Worm (Caenorhabditis elegans): ENCODE data around the gene T12A7.2.

Gene T12A7.2

DNA sequence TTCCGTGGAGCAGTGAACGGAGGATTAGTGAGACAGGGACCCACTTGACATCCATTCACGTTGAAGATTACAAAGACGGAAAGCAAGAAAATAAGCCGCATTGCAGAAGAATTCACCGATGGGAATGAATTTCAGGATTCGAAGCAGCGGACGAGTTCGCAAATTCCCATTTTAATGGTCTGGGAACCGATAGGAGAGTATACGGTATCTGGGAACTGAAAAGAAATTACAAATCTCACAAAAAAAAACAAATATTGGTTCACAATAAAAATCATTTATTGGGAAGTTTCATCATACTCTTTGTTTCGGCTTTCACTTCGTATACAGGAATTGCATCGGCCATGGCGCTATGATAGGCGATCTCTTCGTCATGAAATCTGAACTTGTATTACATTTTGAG lies 5.9 kb downstream of the T12A7.2 start, which contains the start of gene T12A7.10:
TSS of gene T12A7.10 (minus strand) at position 101 of the 400 bp plus-strand sequence.
- no peak for TF ChIP-seq gmeb-2 (tag; optimal IDR thresholded peaks at IDR 0.05)
- TF ChIP-seq K02D7.2 (tag; optimal IDR thresholded peaks at IDR 0.05), result no peak
- no peak for TF ChIP-seq fax-1 (tag; optimal IDR thresholded peaks at IDR 0.05)
- no peak for TF ChIP-seq elt-4 (tag; optimal IDR thresholded peaks at IDR 0.05)
- TF ChIP-seq ceh-19 (GFP tag; optimal IDR thresholded peaks at IDR 0.05), result no peak
- no peak for TF ChIP-seq unc-86 (tag; optimal IDR thresholded peaks at IDR 0.05)
- TF ChIP-seq mec-3 (tag; optimal IDR thresholded peaks at IDR 0.05; ENCODE audit: borderline replicate concordance), result no peak
- TF ChIP-seq unc-3 (GFP tag; conservative IDR thresholded peaks at IDR 0.05), result no peak
- no peak for TF ChIP-seq unc-3 (tag; optimal IDR thresholded peaks at IDR 0.05)
- TF ChIP-seq pat-9 (tag; optimal IDR thresholded peaks at IDR 0.05), result no peak

DNA sequence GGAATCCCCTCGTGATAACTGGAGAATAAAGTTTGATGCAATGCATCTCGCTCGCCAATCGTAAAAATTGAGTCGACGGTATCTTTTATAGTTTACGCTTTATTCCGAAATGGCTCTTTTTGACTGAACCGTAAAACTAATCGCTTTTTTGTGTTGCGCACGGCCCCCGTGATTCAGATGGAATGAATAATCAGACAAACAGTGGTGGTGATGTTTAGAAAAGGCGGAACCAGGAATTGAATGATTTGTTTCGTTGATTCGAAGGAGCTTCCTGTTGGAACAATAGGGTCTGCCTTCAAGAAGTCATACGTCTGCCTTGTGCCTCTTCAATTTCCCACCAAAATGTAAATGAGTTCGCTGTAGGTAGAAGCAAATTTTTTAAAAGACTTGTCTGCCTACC lies 6.6 kb downstream of the T12A7.2 start, which contains the start of gene scl-18:
TSS of gene scl-18 (minus strand) at position 101 of the 400 bp plus-strand sequence.
- TF ChIP-seq elt-4 (tag; optimal IDR thresholded peaks at IDR 0.05) (no peak), nhr-11 (tag; optimal IDR thresholded peaks at IDR 0.05) (no peak), ceh-18 (tag; optimal IDR thresholded peaks at IDR 0.05) (no peak), dmd-4 (tag; optimal IDR thresholded peaks at IDR 0.05; ENCODE audit: borderline replicate concordance) (no peak), lin-11 (tag; optimal IDR thresholded peaks at IDR 0.05) (no peak), mec-3 (tag; optimal IDR thresholded peaks at IDR 0.05; ENCODE audit: borderline replicate concordance) (no peak)

DNA sequence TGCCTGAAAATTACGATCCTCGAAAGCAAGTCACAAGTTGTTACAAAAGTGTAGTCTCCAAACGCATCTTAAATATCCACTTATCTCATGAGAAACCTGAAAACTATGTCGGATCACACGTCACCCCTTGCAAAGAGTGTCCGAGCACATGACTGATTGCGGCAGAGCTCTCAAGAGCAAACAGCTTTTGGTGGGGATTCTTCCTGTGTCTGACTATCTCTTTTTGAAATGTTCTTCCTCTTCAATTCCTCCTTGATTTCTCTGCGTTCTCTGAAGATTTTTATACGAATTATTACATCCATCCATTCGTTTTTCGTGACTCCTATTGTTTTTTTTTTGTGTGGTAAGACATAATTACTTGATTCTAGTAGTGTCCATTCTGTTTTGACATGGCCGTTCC lies 12.1 kb downstream of the T12A7.2 start, which contains the start of gene T12A7.6:
TSS of gene T12A7.6 (plus strand) at position 369 of the 400 bp plus-strand sequence.
- TF ChIP-seq ceh-2 (tag; optimal IDR thresholded peaks at IDR 0.05), result no peak
- TF ChIP-seq ceh-18 (tag; optimal IDR thresholded peaks at IDR 0.05), result peak; percentile 15
- TF ChIP-seq pag-3 (tag; optimal IDR thresholded peaks at IDR 0.05; ENCODE audit: borderline replicate concordance), result no peak

DNA sequence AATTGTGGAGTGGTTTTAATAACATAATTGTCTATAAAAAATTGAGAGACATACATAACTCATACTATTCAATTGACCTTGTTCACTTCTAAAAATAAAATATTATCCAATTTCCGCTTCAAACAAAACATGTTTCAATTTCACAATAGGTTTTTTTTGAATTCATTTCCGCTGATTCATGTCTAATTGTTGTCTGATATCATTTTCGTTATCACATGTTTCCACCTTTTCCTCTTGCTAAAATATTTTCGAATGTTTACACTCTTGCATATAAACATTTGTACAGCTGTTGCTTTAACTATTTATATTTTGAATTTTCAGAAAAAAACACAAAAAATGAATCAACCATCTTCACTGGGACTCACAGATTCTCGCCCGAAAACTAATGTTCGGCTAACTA lies 15.6 kb downstream of the T12A7.2 start, which contains the start of gene gem-4:
TSS of gene gem-4 (plus strand) at position 301 of the 400 bp plus-strand sequence.
- no peak for TF ChIP-seq sdc-2 (tag; optimal IDR thresholded peaks at IDR 0.05)
- TF ChIP-seq ttx-3 (tag; optimal IDR thresholded peaks at IDR 0.05), result no peak
- no peak for TF ChIP-seq F13H6.1 (tag; optimal IDR thresholded peaks at IDR 0.05)
- TF ChIP-seq ceh-6 (GFP tag; optimal IDR thresholded peaks at IDR 0.05), result no peak

DNA sequence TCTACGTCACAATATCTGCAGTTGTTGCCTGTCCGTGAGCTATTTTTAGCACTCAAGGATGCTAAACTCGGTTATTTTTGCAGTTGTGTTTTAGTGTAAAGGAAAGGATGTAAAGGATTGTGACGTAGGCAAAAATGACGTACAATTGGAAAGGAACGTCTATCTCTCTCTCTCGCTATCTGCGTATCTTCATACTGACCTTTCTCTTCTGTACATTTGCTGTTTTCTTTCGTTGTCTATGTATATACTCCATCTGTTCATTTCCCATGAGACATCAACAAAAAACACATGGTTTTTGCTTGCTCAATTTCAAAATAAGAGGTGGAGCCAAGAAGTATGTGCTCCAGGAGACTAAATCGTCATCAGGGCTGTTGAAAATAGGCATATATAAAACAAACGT lies 16.6 kb downstream of the T12A7.2 start:
- TF ChIP-seq hlh-30 (tag; optimal IDR thresholded peaks at IDR 0.05; ENCODE audit: insufficient read depth) (peak; percentile 38), Y22D7AL.16 (tag; optimal IDR thresholded peaks at IDR 0.05) (no peak)

DNA sequence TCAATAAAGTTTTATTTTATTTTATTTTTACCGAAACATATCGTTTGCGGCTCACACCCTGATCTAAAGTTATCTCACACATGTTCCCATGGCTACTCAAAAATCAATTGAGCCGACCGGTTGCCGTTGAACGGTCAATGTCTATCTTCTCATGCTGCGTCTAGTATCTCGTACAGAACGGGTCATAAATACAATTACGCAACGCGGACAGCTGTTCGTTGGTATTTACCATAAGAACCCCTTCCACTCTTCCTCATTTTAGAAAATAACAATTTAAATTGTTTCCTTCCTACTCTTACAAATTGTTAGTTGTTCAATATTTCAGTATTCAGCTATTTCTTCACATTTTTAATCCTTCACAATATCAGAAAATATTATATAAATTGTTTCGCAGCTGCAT lies 17.1 kb downstream of the T12A7.2 start:
- TF ChIP-seq ref-2 (tag; optimal IDR thresholded peaks at IDR 0.05), result no peak

DNA sequence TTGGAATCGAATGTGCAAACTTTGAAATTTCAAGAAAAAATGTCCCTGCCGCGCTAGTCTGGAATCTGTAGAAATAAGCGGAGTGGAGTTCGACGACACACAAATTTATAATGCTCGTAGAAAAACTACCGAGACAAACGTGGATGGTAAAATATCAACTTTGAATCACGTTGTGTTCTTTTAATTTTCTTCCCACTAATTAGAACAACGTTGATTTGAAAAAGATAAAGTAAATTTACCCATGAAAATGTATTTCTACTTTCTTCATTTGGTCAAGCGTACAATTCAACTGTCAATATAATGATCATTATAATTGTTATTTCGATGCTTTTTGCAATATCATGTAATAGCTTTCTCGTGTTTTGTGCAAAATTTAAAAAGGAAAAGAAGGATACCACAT lies 18.5 kb downstream of the T12A7.2 start, which contains the start of gene K01A6.5:
TSS of gene K01A6.5 (plus strand) at position 301 of the 400 bp plus-strand sequence.
- TF ChIP-seq tbx-2 (tag; optimal IDR thresholded peaks at IDR 0.05) (no peak), ama-1 (optimal IDR thresholded peaks at IDR 0.05) (no peak), eyg-1 (tag; optimal IDR thresholded peaks at IDR 0.05) (no peak), hlh-15 (tag; optimal IDR thresholded peaks at IDR 0.05) (no peak), gmeb-2 (tag; optimal IDR thresholded peaks at IDR 0.05) (no peak), mec-3 (tag; optimal IDR thresholded peaks at IDR 0.05; ENCODE audit: borderline replicate concordance) (no peak)

DNA sequence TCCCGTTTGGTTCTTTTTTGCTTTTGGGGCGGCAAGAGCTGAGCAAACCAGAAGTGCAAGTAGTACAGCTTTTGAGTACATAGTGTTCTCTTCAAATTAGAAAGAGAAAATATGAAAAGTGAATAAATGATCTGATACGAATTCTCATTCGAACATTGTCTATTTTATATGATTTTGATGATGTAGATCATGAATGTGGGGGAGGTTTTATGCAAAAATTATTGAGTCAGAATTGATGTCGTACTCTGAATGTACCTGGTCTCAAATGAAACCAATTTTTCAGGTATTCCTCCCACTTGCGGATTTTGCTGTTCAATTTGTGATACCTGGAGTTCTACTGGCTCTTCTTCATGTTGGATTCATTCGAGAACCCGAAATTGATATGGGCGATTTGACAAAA lies 20.7 kb downstream of the T12A7.2 start, which contains the start of gene K01A6.4:
TSS of gene K01A6.4 (minus strand) at position 101 of the 400 bp plus-strand sequence.
- TF ChIP-seq sox-4 (tag; optimal IDR thresholded peaks at IDR 0.05), result no peak
- no peak for TF ChIP-seq pros-1 (tag; optimal IDR thresholded peaks at IDR 0.05)
- no peak for TF ChIP-seq ceh-19 (GFP tag; optimal IDR thresholded peaks at IDR 0.05)

Data from whole organism, late embryonic.